Fruit fly (Drosophila melanogaster) whole organism, prepupa: Measurements from ENCODE around the gene mRpS33.

Experiments used
- CG11294 ChIP-seq: fragments of 200-800 bp; sonication (Bioruptor generic); IDR thresholded peaks from 2 replicates; pipeline ENCODE4 v1.3.6; 2022; ENCODE audit warnings: missing biosample characterization, missing genetic modification characterization
- CG11762 ChIP-seq: fragments of 200-800 bp; sonication (Bioruptor generic); optimal IDR thresholded peaks from 3 replicates; lab custom pipeline; 2016; ENCODE audit warnings: missing biosample characterization, missing genetic modification characterization; ENCODE audit not compliant: insufficient read depth
- CG11902 ChIP-seq: fragments of 200-800 bp; sonication (Bioruptor generic); optimal IDR thresholded peaks from 3 replicates; lab custom pipeline; 2016; ENCODE audit warnings: missing biosample characterization, missing genetic modification characterization
- CG15336 ChIP-seq: fragments of 200-800 bp; sonication (Bioruptor generic); IDR thresholded peaks from 2 replicates; pipeline ENCODE4 v1.3.6; 2022; ENCODE audit warnings: missing biosample characterization, missing genetic modification characterization
- CG1621 ChIP-seq: fragments of 200-800 bp; sonication (Bioruptor generic); optimal IDR thresholded peaks from 3 replicates; lab custom pipeline; 2018; ENCODE audit warnings: missing biosample characterization, mild to moderate bottlenecking, missing genetic modification characterization
- CG32006 ChIP-seq: fragments of 200-800 bp; sonication (Bioruptor generic); optimal IDR thresholded peaks from 3 replicates; lab custom pipeline; 2017; ENCODE audit warnings: missing biosample characterization, mild to moderate bottlenecking, missing genetic modification characterization
- CG34406 ChIP-seq: fragments of 200-800 bp; sonication (Bioruptor generic); optimal IDR thresholded peaks from 3 replicates; lab custom pipeline; 2016; ENCODE audit warnings: missing biosample characterization, missing genetic modification characterization
- CG3919 ChIP-seq: fragments of 200-800 bp; sonication (Bioruptor generic); optimal IDR thresholded peaks from 3 replicates; lab custom pipeline; 2016; ENCODE audit warnings: missing biosample characterization, missing genetic modification characterization
- CG6163 ChIP-seq: fragments of 200-800 bp; sonication (Bioruptor generic); IDR thresholded peaks from 3 replicates; pipeline ENCODE4 v1.3.6; 2022; ENCODE audit warnings: missing biosample characterization, missing genetic modification characterization
- CG6276 ChIP-seq: fragments of 200-800 bp; sonication (Bioruptor generic); optimal IDR thresholded peaks from 2 replicates; lab custom pipeline; 2017; ENCODE audit warnings: missing biosample characterization, mild to moderate bottlenecking, missing genetic modification characterization
- CG6792 ChIP-seq: fragments of 200-800 bp; sonication (Bioruptor generic); optimal IDR thresholded peaks from 3 replicates; lab custom pipeline; 2016; ENCODE audit warnings: missing biosample characterization, missing genetic modification characterization
- CG7368 ChIP-seq: fragments of 200-800 bp; sonication (Bioruptor generic); optimal IDR thresholded peaks from 3 replicates; lab custom pipeline; 2016; ENCODE audit warnings: missing biosample characterization, missing genetic modification characterization
- CG8119 ChIP-seq: fragments of 200-800 bp; sonication (Bioruptor generic); IDR thresholded peaks from 3 replicates; pipeline ENCODE4 v1.3.6; 2022; ENCODE audit warnings: missing biosample characterization, missing genetic modification characterization
- CG9139 ChIP-seq: fragments of 200-800 bp; sonication (Bioruptor generic); optimal IDR thresholded peaks from 3 replicates; lab custom pipeline; 2017; ENCODE audit warnings: missing biosample characterization, mild to moderate bottlenecking, missing genetic modification characterization
- Eip78C ChIP-seq: fragments of 200-800 bp; sonication (Bioruptor generic); peaks from one replicate; lab custom pipeline; 2016; ENCODE audit warnings: missing biosample characterization, missing genetic modification characterization
- Hr38 ChIP-seq: sonication (Bioruptor generic); optimal IDR thresholded peaks from 2 replicates; lab custom pipeline; 2016; ENCODE audit warnings: missing biosample characterization, missing genetic modification characterization
- Hr39 ChIP-seq: fragments of 200-800 bp; sonication (Bioruptor generic); optimal IDR thresholded peaks from 2 replicates; lab custom pipeline; 2016; ENCODE audit warnings: missing biosample characterization, missing genetic modification characterization
- Met ChIP-seq: fragments of 200-800 bp; sonication (Bioruptor generic); optimal IDR thresholded peaks from 3 replicates; lab custom pipeline; 2016; ENCODE audit warnings: missing biosample characterization, missing genetic modification characterization
- Smox ChIP-seq: fragments of 200-800 bp; sonication (Bioruptor generic); optimal IDR thresholded peaks from 3 replicates; lab custom pipeline; 2016; ENCODE audit warnings: missing biosample characterization, missing genetic modification characterization
- Sox14 ChIP-seq: fragments of 200-800 bp; sonication (Bioruptor generic); optimal IDR thresholded peaks from 3 replicates; lab custom pipeline; 2016; ENCODE audit warnings: missing biosample characterization, missing genetic modification characterization
- Sox15 ChIP-seq: fragments of 200-800 bp; sonication (Bioruptor generic); optimal IDR thresholded peaks from 3 replicates; lab custom pipeline; 2016; ENCODE audit warnings: missing biosample characterization, missing genetic modification characterization
- dsx ChIP-seq: fragments of 200-800 bp; optimal IDR thresholded peaks from 3 replicates; lab custom pipeline; 2019; ENCODE audit warnings: missing biosample characterization, mild to moderate bottlenecking, missing genetic modification characterization, moderate library complexity; ENCODE audit not compliant: poor library complexity, severe bottlenecking
- eg ChIP-seq: fragments of 200-800 bp; sonication (Bioruptor generic); IDR thresholded peaks from 3 replicates; pipeline ENCODE4 v1.3.6; 2022; ENCODE audit warnings: missing biosample characterization, missing genetic modification characterization
- fd59A ChIP-seq: fragments of 200-800 bp; sonication (Bioruptor generic); optimal IDR thresholded peaks from 2 replicates; lab custom pipeline; 2017; ENCODE audit warnings: missing biosample characterization, mild to moderate bottlenecking, missing genetic modification characterization, missing genetic modification reagents
- lz ChIP-seq: fragments of 200-800 bp; sonication (Bioruptor generic); optimal IDR thresholded peaks from 3 replicates; lab custom pipeline; 2016; ENCODE audit warnings: missing biosample characterization, missing genetic modification characterization
- net ChIP-seq: fragments of 200-800 bp; sonication (Bioruptor generic); optimal IDR thresholded peaks from 3 replicates; lab custom pipeline; 2016; ENCODE audit warnings: missing biosample characterization, missing genetic modification characterization
- pdm3 ChIP-seq: fragments of 200-800 bp; sonication (Bioruptor generic); optimal IDR thresholded peaks from 3 replicates; lab custom pipeline; 2016; ENCODE audit warnings: missing biosample characterization, missing genetic modification characterization
- salr ChIP-seq, 2 experiments: fragments of 200-800 bp; sonication (Bioruptor generic); optimal IDR thresholded peaks; 3 replicates each; lab custom pipeline; 2016 to 2018; ENCODE audit warnings: missing biosample characterization in 2 of 2, missing genetic modification characterization in 2 of 2, mild to moderate bottlenecking in 1 of 2
- spab ChIP-seq: fragments of 200-800 bp; sonication (Bioruptor generic); optimal IDR thresholded peaks from 2 replicates; lab custom pipeline; 2017; ENCODE audit warnings: missing biosample characterization, mild to moderate bottlenecking, missing genetic modification characterization, missing genetic modification reagents
- svp ChIP-seq: fragments of 200-800 bp; sonication (Bioruptor generic); peaks from one replicate; lab custom pipeline; 2016; ENCODE audit warnings: missing biosample characterization, missing genetic modification characterization
- topi ChIP-seq: fragments of 200-800 bp; sonication (Bioruptor generic); optimal IDR thresholded peaks from 3 replicates; lab custom pipeline; 2016; ENCODE audit warnings: missing biosample characterization, missing genetic modification characterization
- vri ChIP-seq: fragments of 200-800 bp; sonication (Bioruptor generic); optimal IDR thresholded peaks from 3 replicates; lab custom pipeline; 2016; ENCODE audit warnings: missing biosample characterization, mild to moderate bottlenecking, missing genetic modification characterization

mRpS33 gene

dm6 chr3R:16476472-16476871, 40.1 kb upstream of the mRpS33 start:
- TF ChIP-seq CG6163 (no peak), Met (no peak), Eip78C (GFP tag; lab: Kevin White, UChicago) (peak; percentile 75)

dm6 chr3R:16472301-16472700, 35.9 kb upstream of the mRpS33 start, which contains the start of gene Gyc89Da:
TSS of gene Gyc89Da (plus strand) at chr3R:16472601.
- TF ChIP-seq salr (GFP tag; optimal IDR thresholded peaks at IDR 0.05; lab: Kevin White, UChicago) (no peak), CG8119 (GFP tag; lab: Robert Waterston, UW) (no peak), dsx (GFP tag; lab: Kevin White, UChicago) (no peak), CG32006 (no peak), Hr39 (GFP tag; lab: Kevin White, UChicago) (no peak), svp (GFP tag; lab: Kevin White, UChicago) (no peak)

dm6 chr3R:16469501-16470263, 33.3 kb upstream of the mRpS33 start, which contains the start of the genes CG42232 and CSN5:
TSS of gene CG42232 (minus strand) at chr3R:16469663.
TSS of gene CSN5 (plus strand) at chr3R:16470099.
- peak; percentile 57 for TF ChIP-seq CG6792 (GFP tag; lab: Kevin White, UChicago)
- peak; percentile 54 for TF ChIP-seq Sox15 (GFP tag; lab: Kevin White, UChicago)
- no peak for TF ChIP-seq CG15336 (GFP tag; lab: Robert Waterston, UW)
- TF ChIP-seq CG9139 (GFP tag; lab: Kevin White, UChicago) = no peak
- TF ChIP-seq CG6276 = no peak
- TF ChIP-seq net (GFP tag; lab: Kevin White, UChicago) = no peak
- TF ChIP-seq Hr39 (GFP tag; lab: Kevin White, UChicago) = no peak
- TF ChIP-seq CG11762 (GFP tag; lab: Kevin White, UChicago) = peak; percentile 3
- no peak for TF ChIP-seq Hr38 (GFP tag; lab: Kevin White, UChicago)
- TF ChIP-seq CG11902 = peak; percentile 18
- TF ChIP-seq CG6163 = peak; percentile 35; the same call in 1 of the 3 replicates

- no peak for TF ChIP-seq CG3919 (GFP tag; lab: Kevin White, UChicago)
- no peak for TF ChIP-seq spab (GFP tag; lab: Kevin White, UChicago)
- TF ChIP-seq vri (GFP tag; lab: Kevin White, UChicago) = no peak
- no peak for TF ChIP-seq CG1621
- TF ChIP-seq CG8119 (GFP tag; lab: Robert Waterston, UW) = no peak
- TF ChIP-seq fd59A (GFP tag; lab: Kevin White, UChicago) = no peak
- TF ChIP-seq Hr38 (GFP tag; lab: Kevin White, UChicago) = no peak
- no peak for TF ChIP-seq Sox14 (GFP tag; lab: Kevin White, UChicago)
- TF ChIP-seq CG11294 (GFP tag; lab: Robert Waterston, UW) = no peak
- TF ChIP-seq CG34406 (GFP tag; lab: Kevin White, UChicago) = no peak
- TF ChIP-seq CG7368 (GFP tag; lab: Kevin White, UChicago) = no peak
Measured at dm6 chr3R:16468556-16468955, 32.2 kb upstream of the mRpS33 start.

- no peak for TF ChIP-seq CG8119 (GFP tag; lab: Robert Waterston, UW)
- TF ChIP-seq pdm3 = no peak
- TF ChIP-seq Smox (GFP tag; lab: Kevin White, UChicago) = no peak
- TF ChIP-seq lz (GFP tag; lab: Kevin White, UChicago) = no peak
- no peak for TF ChIP-seq eg
- no peak for TF ChIP-seq CG6276
- no peak for TF ChIP-seq topi (GFP tag; lab: Kevin White, UChicago)
- TF ChIP-seq CG32006 = no peak
Measured at dm6 chr3R:16456607-16457006, 20.2 kb upstream of the mRpS33 start.
